Worm (Caenorhabditis elegans): Measurements from ENCODE around the gene hoe-1.
"Not testable (repeated sequence)": the region's sequence is repeated elsewhere in the genome, so short reads cannot be mapped to it uniquely, and the experiment has no call there.

- not testable (repeated sequence) for TF ChIP-seq unc-86 (tag; optimal IDR thresholded peaks at IDR 0.05); ceh-9 (tag; optimal IDR thresholded peaks at IDR 0.05); hlh-30 (tag; optimal IDR thresholded peaks at IDR 0.05; ENCODE audit: insufficient read depth); pqm-1 (tag; optimal IDR thresholded peaks at IDR 0.05); che-1 (tag; optimal IDR thresholded peaks at IDR 0.05); nfya-1 (tag; optimal IDR thresholded peaks at IDR 0.05); ama-1 (optimal IDR thresholded peaks at IDR 0.05); pros-1 (tag; optimal IDR thresholded peaks at IDR 0.05); hlh-13 (GFP tag; optimal IDR thresholded peaks at IDR 0.05)
- TF ChIP-seq tbx-2 (tag; optimal IDR thresholded peaks at IDR 0.05), result peak; percentile 51
- peak; percentile 12 for TF ChIP-seq tbx-7 (tag; optimal IDR thresholded peaks at IDR 0.05)
- TF ChIP-seq zip-5 (tag; optimal IDR thresholded peaks at IDR 0.05), result peak; percentile 45
- TF ChIP-seq elt-2 (tag; optimal IDR thresholded peaks at IDR 0.05), result peak; percentile 26
Observed at ce11 chrIV:4702077-4702476, 42.0 kb downstream of the hoe-1 start.
